Worm (Caenorhabditis elegans) whole organism, L2 larva: ENCODE data around the gene C02F5.2.
A peak's percentile ranks its signal among the peaks of the same experiment; 100 is the strongest.

Experiments used
- C34F6.9 ChIP-seq: fragments of 150-350 bp; optimal IDR thresholded peaks from 2 replicates; lab custom pipeline; 2014; ENCODE audit warnings: missing biosample characterization, missing genetic modification characterization
- R02D3.7 ChIP-seq: fragments of 150-350 bp; optimal IDR thresholded peaks from 2 replicates; lab custom pipeline; 2014; ENCODE audit warnings: missing biosample characterization, missing genetic modification characterization
- Y55F3AM.14 ChIP-seq: fragments of 200-800 bp; sonication (Bioruptor generic); optimal IDR thresholded peaks from 2 replicates; lab custom pipeline; 2018; ENCODE audit warnings: mild to moderate bottlenecking, missing genetic modification characterization, missing compliant biosample characterization
- aly-2 ChIP-seq: fragments of 150-350 bp; optimal IDR thresholded peaks from 2 replicates; lab custom pipeline; 2014; ENCODE audit warnings: missing biosample characterization, missing genetic modification characterization
- ama-1 ChIP-seq: fragments of 150-350 bp; optimal IDR thresholded peaks from 2 replicates; lab custom pipeline; 2018; ENCODE audit warnings: inconsistent platforms
- blmp-1 ChIP-seq: sonication (generic microtip); optimal IDR thresholded peaks from 2 replicates; lab custom pipeline; 2017; ENCODE audit warnings: missing genetic modification characterization, mild to moderate bottlenecking, missing compliant biosample characterization, antibody characterized with exemption, moderate library complexity; ENCODE audit not compliant: insufficient read depth
- crh-2 ChIP-seq: sonication (generic microtip); optimal IDR thresholded peaks from 2 replicates; lab custom pipeline; 2017; ENCODE audit warnings: missing biosample characterization, missing genetic modification characterization
- egl-27 ChIP-seq: sonication (generic microtip); optimal IDR thresholded peaks from 3 replicates; lab custom pipeline; 2017; ENCODE audit warnings: missing biosample characterization, missing genetic modification reagents, missing genetic modification characterization
- elt-1 ChIP-seq: fragments of 150-350 bp; optimal IDR thresholded peaks from 2 replicates; lab custom pipeline; 2014; ENCODE audit warnings: missing biosample characterization, missing genetic modification characterization
- fos-1 ChIP-seq: fragments of 150-350 bp; optimal IDR thresholded peaks from 2 replicates; lab custom pipeline; 2014; ENCODE audit warnings: missing biosample characterization, missing genetic modification characterization
- gmeb-1 ChIP-seq: fragments of 150-350 bp; optimal IDR thresholded peaks from 2 replicates; lab custom pipeline; 2014; ENCODE audit warnings: missing biosample characterization, missing genetic modification characterization
- lsy-2 ChIP-seq, 2 experiments: fragments of 150-350 bp in 1 of 2; sonication (generic microtip) in 1 of 2; optimal IDR thresholded peaks; 2 replicates each; lab custom pipeline; 2014 to 2017; ENCODE audit warnings: missing biosample characterization in 2 of 2, missing genetic modification characterization in 2 of 2
- mab-5 ChIP-seq: fragments of 150-350 bp; optimal IDR thresholded peaks from 2 replicates; lab custom pipeline; 2014; ENCODE audit warnings: missing biosample characterization, missing genetic modification characterization
- mbf-1 ChIP-seq: sonication (generic microtip); optimal IDR thresholded peaks from 2 replicates; lab custom pipeline; 2017; ENCODE audit warnings: missing biosample characterization, missing genetic modification characterization
- mdl-1 ChIP-seq, 2 experiments: fragments of 150-350 bp in 1 of 2; sonication (generic microtip) in 1 of 2; optimal IDR thresholded peaks; 2 replicates each; lab custom pipeline; 2017; ENCODE audit warnings: missing biosample characterization in 2 of 2, missing genetic modification characterization in 2 of 2
- nhr-11 ChIP-seq: fragments of 150-350 bp; optimal IDR thresholded peaks from 2 replicates; lab custom pipeline; 2014; ENCODE audit warnings: missing biosample characterization, missing genetic modification characterization
- nhr-12 ChIP-seq: fragments of 150-350 bp; optimal IDR thresholded peaks from 2 replicates; lab custom pipeline; 2014; ENCODE audit warnings: missing biosample characterization, missing genetic modification characterization
- nhr-129 ChIP-seq: fragments of 150-350 bp; optimal IDR thresholded peaks from 2 replicates; lab custom pipeline; 2014; ENCODE audit warnings: missing biosample characterization, missing genetic modification characterization
- nhr-21 ChIP-seq: fragments of 150-350 bp; optimal IDR thresholded peaks from 2 replicates; lab custom pipeline; 2014; ENCODE audit warnings: missing biosample characterization, missing genetic modification characterization
- nhr-23 ChIP-seq: fragments of 150-350 bp; optimal IDR thresholded peaks from 2 replicates; lab custom pipeline; 2014; ENCODE audit warnings: missing biosample characterization, missing genetic modification reagents, missing genetic modification characterization
- nhr-237 ChIP-seq: fragments of 150-350 bp; optimal IDR thresholded peaks from 2 replicates; lab custom pipeline; 2014; ENCODE audit warnings: missing biosample characterization, missing genetic modification characterization
- nhr-6 ChIP-seq: fragments of 150-350 bp; optimal IDR thresholded peaks from 2 replicates; lab custom pipeline; 2014; ENCODE audit warnings: missing biosample characterization, missing genetic modification characterization
- nhr-77 ChIP-seq: fragments of 150-350 bp; optimal IDR thresholded peaks from 2 replicates; lab custom pipeline; 2014; ENCODE audit warnings: missing biosample characterization, missing genetic modification characterization
- peb-1 ChIP-seq: fragments of 150-350 bp; optimal IDR thresholded peaks from 2 replicates; lab custom pipeline; 2014; ENCODE audit warnings: missing biosample characterization, missing genetic modification characterization
- skn-1 ChIP-seq: sonication (generic microtip); optimal IDR thresholded peaks from 2 replicates; lab custom pipeline; 2017; ENCODE audit warnings: missing biosample characterization, missing genetic modification characterization
- sma-3 ChIP-seq: sonication (generic microtip); optimal IDR thresholded peaks from 2 replicates; lab custom pipeline; 2016; ENCODE audit warnings: missing genetic modification reagents, missing genetic modification characterization, missing compliant biosample characterization
- snpc-4 ChIP-seq: fragments of 150-350 bp; optimal IDR thresholded peaks from 2 replicates; lab custom pipeline; 2014; ENCODE audit warnings: missing biosample characterization, missing genetic modification characterization
- unc-39 ChIP-seq: fragments of 150-350 bp; optimal IDR thresholded peaks from 2 replicates; lab custom pipeline; 2014; ENCODE audit warnings: missing biosample characterization, missing genetic modification characterization
- unc-55 ChIP-seq: fragments of 150-350 bp; sonication (generic microtip); optimal IDR thresholded peaks from 3 replicates; lab custom pipeline; 2014; ENCODE audit warnings: missing biosample characterization, missing genetic modification reagents, missing genetic modification characterization
- unc-62 ChIP-seq: fragments of 150-350 bp; optimal IDR thresholded peaks from 2 replicates; lab custom pipeline; 2014; ENCODE audit warnings: missing biosample characterization, missing genetic modification reagents, missing genetic modification characterization
- zag-1 ChIP-seq: fragments of 150-350 bp; optimal IDR thresholded peaks from 2 replicates; lab custom pipeline; 2014; ENCODE audit warnings: missing biosample characterization, missing genetic modification characterization
- ztf-1 ChIP-seq: fragments of 200-800 bp; sonication (Bioruptor generic); conservative IDR thresholded peaks from 2 replicates; pipeline ENCODE4 v1.3.6; 2022; ENCODE audit warnings: missing genetic modification characterization, missing compliant biosample characterization
- ztf-11 ChIP-seq: sonication (generic microtip); optimal IDR thresholded peaks from 2 replicates; lab custom pipeline; 2017; ENCODE audit warnings: missing biosample characterization, missing genetic modification characterization

C02F5.2 gene

DNA sequence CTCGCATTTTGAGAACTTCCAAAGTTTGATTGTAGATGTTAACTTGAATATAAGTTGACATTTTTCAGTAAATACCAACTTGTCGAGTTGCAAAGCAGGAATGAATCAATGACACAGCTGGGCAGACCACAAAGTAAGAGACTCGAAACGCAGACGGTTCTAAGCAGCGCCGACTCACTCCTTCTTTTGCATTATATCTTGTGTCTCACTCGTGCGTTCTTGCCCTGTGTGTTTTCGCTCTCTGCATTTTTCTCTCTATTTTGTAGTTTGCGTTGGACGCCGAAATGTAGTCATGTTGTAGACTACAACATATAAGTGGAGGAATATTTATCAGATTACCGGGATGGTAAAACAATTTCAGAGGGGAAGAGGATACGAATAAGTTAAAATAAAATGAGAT, 6.6 kb upstream of the C02F5.2 start, which contains the start of gene C02F5.12 (continued):
- no peak for TF ChIP-seq mdl-1 (tag; optimal IDR thresholded peaks at IDR 0.05; lab: Kevin White, UChicago)
- TF ChIP-seq egl-27: no peak
- TF ChIP-seq mab-5 (tag; lab: Kevin White, UChicago): no peak
- TF ChIP-seq, all 48 proteins: peak for 9

DNA sequence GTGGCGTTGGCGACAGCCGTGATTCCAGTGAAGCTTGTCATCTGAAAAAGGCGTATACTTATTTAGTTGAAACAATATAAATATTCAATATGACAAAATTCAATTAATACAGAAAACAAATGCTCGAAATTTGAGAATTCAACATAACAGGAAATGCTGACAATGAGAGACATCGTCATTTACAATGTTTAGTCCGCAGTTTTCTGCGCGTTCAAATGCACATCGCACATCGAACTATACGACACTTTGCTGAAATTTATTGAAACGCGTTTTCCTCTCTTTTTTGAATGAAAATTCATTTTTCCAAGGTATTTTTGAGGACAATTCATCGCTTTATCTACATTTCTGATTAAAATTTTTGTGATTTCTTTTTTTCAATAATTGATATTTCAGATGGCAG, 5.4 kb upstream of the C02F5.2 start, which contains the start of the genes pbs-6 and cids-1:
pbs-6 (minus strand) TSS at position 41 of the 400 bp plus-strand sequence.
cids-1 (plus strand) TSS at position 394 of the 400 bp plus-strand sequence.
- TF ChIP-seq unc-55 (GFP tag; lab: Kevin White, UChicago) (peak; percentile 47), Y55F3AM.14 (GFP tag; lab: Kevin White, UChicago) (no peak), R02D3.7 (tag; lab: Kevin White, UChicago) (no peak), nhr-23 (tag; lab: Kevin White, UChicago) (no peak), C34F6.9 (peak; percentile 16), peb-1 (no peak), nhr-11 (tag; lab: Kevin White, UChicago) (no peak), nhr-6 (tag; lab: Kevin White, UChicago) (no peak), aly-2 (no peak), nhr-129 (tag; lab: Kevin White, UChicago) (peak; percentile 21), nhr-77 (tag; lab: Kevin White, UChicago) (no peak), ama-1 (lab: Kevin White, UChicago) (no peak), ztf-1 (GFP tag; lab: Robert Waterston, UW) (no peak), lsy-2 (tag; optimal IDR thresholded peaks at IDR 0.05; lab: Kevin White, UChicago) (peak in 1 of 2 experiments; percentile 51), skn-1 (tag; lab: Kevin White, UChicago) (no peak), mbf-1 (tag; lab: Kevin White, UChicago) (no peak), egl-27 (no peak), blmp-1 (tag; lab: Kevin White, UChicago) (no peak), sma-3 (GFP tag; lab: Kevin White, UChicago) (no peak), crh-2 (tag; lab: Kevin White, UChicago) (no peak), elt-1 (tag; lab: Kevin White, UChicago) (no peak)

DNA sequence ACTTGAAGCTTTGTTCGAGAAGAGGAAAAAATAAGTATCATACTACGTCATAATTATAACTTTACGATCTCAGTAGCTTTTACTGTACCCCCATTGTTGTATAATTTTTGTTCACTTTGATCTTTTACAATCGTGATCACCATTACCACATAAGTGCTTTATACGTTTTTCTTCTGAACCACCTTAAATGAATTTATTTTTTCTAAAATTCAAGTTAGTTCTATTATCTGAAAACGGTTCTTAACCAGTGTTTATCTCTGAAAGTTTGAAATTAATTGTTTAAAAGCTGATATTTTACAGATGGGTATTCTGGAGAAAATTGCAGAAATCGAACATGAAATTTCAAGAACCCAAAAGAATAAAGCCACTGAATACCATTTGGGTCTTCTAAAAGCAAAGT, 3.8 kb upstream of the C02F5.2 start, which contains the start of gene C02F5.3:
C02F5.3 (plus strand) TSS at position 301 of the 400 bp plus-strand sequence.
- TF ChIP-seq ztf-11 (no peak), nhr-237 (tag; lab: Kevin White, UChicago) (no peak), mab-5 (tag; lab: Kevin White, UChicago) (no peak), unc-62 (GFP tag; lab: Kevin White, UChicago) (no peak), zag-1 (tag; lab: Kevin White, UChicago) (no peak), Y55F3AM.14 (GFP tag; lab: Kevin White, UChicago) (no peak)
- TF ChIP-seq, all 48 proteins: peak for 0

DNA sequence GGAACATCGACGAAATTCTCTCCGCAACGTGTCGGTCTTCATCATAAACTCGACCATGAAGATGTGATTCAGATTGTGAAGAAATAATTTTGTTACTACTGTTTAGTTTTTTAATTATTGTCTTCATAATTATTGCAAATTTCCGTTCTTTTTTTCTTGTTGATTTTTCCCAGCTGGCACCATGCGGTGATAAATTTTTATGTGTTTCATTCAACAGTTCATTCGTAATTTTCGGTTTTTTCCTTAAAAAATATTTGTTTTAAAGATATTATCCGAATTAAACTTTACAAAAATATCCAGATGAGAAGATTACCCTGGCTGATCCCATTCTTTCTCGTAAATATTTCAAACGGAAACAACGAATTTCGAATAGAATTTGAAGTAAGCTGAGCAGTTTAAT, 2.4 kb upstream of the C02F5.2 start, which contains the start of gene C02F5.13:
C02F5.13 (plus strand) TSS at position 301 of the 400 bp plus-strand sequence.
- no peak for TF ChIP-seq sma-3 (GFP tag; lab: Kevin White, UChicago)

DNA sequence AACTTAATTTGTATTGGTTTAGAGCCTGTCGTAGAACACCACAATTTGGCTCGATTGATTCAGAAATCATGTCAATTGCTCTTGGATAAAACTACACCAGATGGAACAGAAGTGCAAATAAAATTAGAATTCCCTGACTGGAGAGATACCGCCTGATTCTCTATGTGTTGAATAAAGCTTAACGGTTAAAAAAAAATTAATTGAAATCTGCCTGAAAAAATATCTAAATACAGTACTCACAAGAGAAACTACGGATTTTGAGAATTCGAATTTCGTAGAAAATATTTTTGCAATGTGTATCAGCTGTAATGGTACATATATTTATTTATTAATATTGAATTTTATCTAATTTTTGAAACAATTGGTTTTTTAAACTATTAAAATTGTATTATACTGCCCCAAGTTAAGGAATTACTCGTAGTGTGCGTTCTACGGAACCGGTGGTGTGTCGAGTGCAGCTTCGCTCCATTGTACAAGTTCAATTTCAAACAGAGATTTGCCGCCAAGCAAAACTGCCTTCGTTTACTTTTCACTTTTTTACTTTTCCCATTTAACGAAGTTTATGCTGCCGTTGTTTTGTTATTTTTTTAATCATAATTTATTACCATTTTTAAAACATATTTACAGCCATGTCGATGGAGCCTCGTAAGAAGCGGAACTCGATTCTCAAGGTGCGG, 726 bp downstream of the C02F5.2 start, which contains the start of gene knl-1:
knl-1 (plus strand) TSS at position 626 of the 677 bp plus-strand sequence.
- TF ChIP-seq nhr-129 (tag; lab: Kevin White, UChicago) (peak; percentile 76), mab-5 (tag; lab: Kevin White, UChicago) (no peak), sma-3 (GFP tag; lab: Kevin White, UChicago) (no peak), nhr-12 (tag; lab: Kevin White, UChicago) (no peak), unc-55 (GFP tag; lab: Kevin White, UChicago) (peak; percentile 84), mbf-1 (tag; lab: Kevin White, UChicago) (no peak), lsy-2 (tag; optimal IDR thresholded peaks at IDR 0.05; lab: Kevin White, UChicago) (peak in 1 of 2 experiments; percentile 72), nhr-21 (tag; lab: Kevin White, UChicago) (no peak), unc-39 (tag; lab: Kevin White, UChicago) (no peak), crh-2 (tag; lab: Kevin White, UChicago) (peak; percentile 7), fos-1 (tag; lab: Kevin White, UChicago) (peak; percentile 2), gmeb-1 (peak; percentile 73), snpc-4 (peak; percentile 9), C34F6.9 (peak; percentile 65)
